Fruit fly (Drosophila melanogaster): ENCODE results near the gene alpha-Man-Ib.

alpha-Man-Ib gene

dm6 chr3R:29151621-29152092 lies 39.0 kb upstream of the alpha-Man-Ib start, which contains the start of gene eIF2D (continued):
- TF ChIP-seq CG2120 (GFP tag; optimal IDR thresholded peaks at IDR 0.05) (peak; percentile 64), da (GFP tag; optimal IDR thresholded peaks at IDR 0.05) (no peak), pnt (GFP tag; optimal IDR thresholded peaks at IDR 0.05) (no peak), crol (GFP tag; IDR thresholded peaks at IDR 0.05) (no peak), CkIIα-i1 (GFP tag; IDR thresholded peaks at IDR 0.05) (no peak), CG14667 (GFP tag; IDR thresholded peaks at IDR 0.05) (peak; percentile 39; the same call in 1 of the 2 replicates), seq (GFP tag; IDR thresholded peaks at IDR 0.05) (0 out of 2 replicates have a peak, but pooled peaks have one; percentile 42), Oli (tag; optimal IDR thresholded peaks at IDR 0.05) (peak; percentile 49), CG1602 (GFP tag; optimal IDR thresholded peaks at IDR 0.05) (peak; percentile 22), Hr78 (GFP tag; optimal IDR thresholded peaks at IDR 0.05) (no peak), Sry-δ (GFP tag; optimal IDR thresholded peaks at IDR 0.05) (peak; percentile 24), tna (GFP tag; IDR thresholded peaks at IDR 0.05; ENCODE audit: partially characterized antibody) (no peak), Rx (GFP tag; IDR thresholded peaks at IDR 0.05) (0 out of 2 replicates have a peak, but pooled peaks have one; percentile 48), HHEX (GFP tag; optimal IDR thresholded peaks at IDR 0.05) (peak; percentile 55), CG1529 (GFP tag; optimal IDR thresholded peaks at IDR 0.05) (peak; percentile 19), Camta (GFP tag; optimal IDR thresholded peaks at IDR 0.05) (peak; percentile 46), Eip74EF (GFP tag; optimal IDR thresholded peaks at IDR 0.05) (peak in 1 of 2 experiments; percentile 63), CG9932 (GFP tag; IDR thresholded peaks at IDR 0.05) (peak; percentile 62), CG4820 (GFP tag; optimal IDR thresholded peaks at IDR 0.05) (peak; percentile 51), NfI (GFP tag; optimal IDR thresholded peaks at IDR 0.05) (peak; percentile 41), ac (GFP tag; optimal IDR thresholded peaks at IDR 0.05) (peak; percentile 24), slou (GFP tag; optimal IDR thresholded peaks at IDR 0.05) (no peak), Asciz (GFP tag; optimal IDR thresholded peaks at IDR 0.05) (no peak), pho (GFP tag; optimal IDR thresholded peaks at IDR 0.05) (peak; percentile 24), dysf (GFP tag; IDR thresholded peaks at IDR 0.05) (peak; percentile 66; the same call in 2 of the 3 replicates), Aef1 (GFP tag; IDR thresholded peaks at IDR 0.05) (peak; percentile 34; the same call in 1 of the 3 replicates), CG3281 (GFP tag; optimal IDR thresholded peaks at IDR 0.05) (peak; percentile 68), gcm2 (GFP tag; optimal IDR thresholded peaks at IDR 0.05) (no peak), Vsx1 (GFP tag; optimal IDR thresholded peaks at IDR 0.05) (no peak), Dip3 (GFP tag; optimal IDR thresholded peaks at IDR 0.05) (no peak), sc (optimal IDR thresholded peaks at IDR 0.05) (no peak), sc (GFP tag; optimal IDR thresholded peaks at IDR 0.05) (no peak), ind (GFP tag; optimal IDR thresholded peaks at IDR 0.05) (peak; percentile 57), CG15011 (GFP tag; optimal IDR thresholded peaks at IDR 0.05) (no peak), CG13123 (GFP tag; optimal IDR thresholded peaks at IDR 0.05) (peak; percentile 1), odd (GFP tag; optimal IDR thresholded peaks at IDR 0.05) (no peak), CG11456 (GFP tag; IDR thresholded peaks at IDR 0.05) (0 out of 3 replicates have a peak, but pooled peaks have one; percentile 57), ase (GFP tag; IDR thresholded peaks at IDR 0.05) (no peak), Awh (GFP tag; IDR thresholded peaks at IDR 0.05) (peak; percentile 47; the same call in 1 of the 2 replicates), CG4424 (GFP tag; optimal IDR thresholded peaks at IDR 0.05) (peak; percentile 66), Doc2 (GFP tag; IDR thresholded peaks at IDR 0.05) (no peak), NK7.1 (GFP tag; optimal IDR thresholded peaks at IDR 0.05) (peak; percentile 18), B-H1 (GFP tag; IDR thresholded peaks at IDR 0.05) (peak; percentile 25; the same call in 1 of the 3 replicates), Myb (GFP tag; optimal IDR thresholded peaks at IDR 0.05) (peak; percentile 44), CG2199 (GFP tag; IDR thresholded peaks at IDR 0.05) (peak; percentile 40; the same call in 1 of the 3 replicates), NC2α (GFP tag; optimal IDR thresholded peaks at IDR 0.05) (no peak), ttk (GFP tag; IDR thresholded peaks at IDR 0.05) (peak; percentile 62), CG14710 (tag; optimal IDR thresholded peaks at IDR 0.05) (peak; percentile 62), Taf1 (GFP tag; IDR thresholded peaks at IDR 0.05) (0 out of 2 replicates have a peak, but pooled peaks have one; percentile 31), tll (GFP tag; optimal IDR thresholded peaks at IDR 0.05) (no peak), Mad (GFP tag; optimal IDR thresholded peaks at IDR 0.05) (peak; percentile 42)
